Worm (Caenorhabditis elegans) whole organism, L1 larva: Measurements from ENCODE around the gene dpy-13.

ENCODE experiments used
- C16A3.4 ChIP-seq: fragments of 150-350 bp; optimal IDR thresholded peaks from 2 replicates; lab custom pipeline; 2014; ENCODE audit warnings: missing biosample characterization, missing genetic modification characterization
- F16B12.6 ChIP-seq: fragments of 150-350 bp; optimal IDR thresholded peaks from 2 replicates; lab custom pipeline; 2014; ENCODE audit warnings: missing biosample characterization, missing genetic modification characterization
- aha-1 ChIP-seq: fragments of 150-350 bp; optimal IDR thresholded peaks from 2 replicates; lab custom pipeline; 2014; ENCODE audit warnings: missing biosample characterization, missing genetic modification characterization
- alr-1 ChIP-seq: fragments of 200-800 bp; sonication (Bioruptor generic); optimal IDR thresholded peaks from 2 replicates; lab custom pipeline; 2018; ENCODE audit warnings: borderline replicate concordance, mild to moderate bottlenecking, missing genetic modification characterization, missing compliant biosample characterization
- ama-1 ChIP-seq: fragments of 150-350 bp; optimal IDR thresholded peaks from 2 replicates; lab custom pipeline; 2014
- blmp-1 ChIP-seq: fragments of 150-350 bp; optimal IDR thresholded peaks from 2 replicates; lab custom pipeline; 2014; ENCODE audit warnings: missing biosample characterization, missing genetic modification characterization
- ceh-8 ChIP-seq: fragments of 200-800 bp; sonication (Bioruptor generic); optimal IDR thresholded peaks from 2 replicates; lab custom pipeline; 2018; ENCODE audit warnings: mild to moderate bottlenecking, missing genetic modification characterization, moderate library complexity, missing compliant biosample characterization
- ceh-82 ChIP-seq, 3 experiments: fragments of 150-350 bp in 1 of 3; sonication (generic microtip) in 2 of 3; optimal IDR thresholded peaks; 2 replicates each; lab custom pipeline; 2014 to 2017; ENCODE audit warnings: missing biosample characterization in 3 of 3, missing genetic modification characterization in 3 of 3
- ceh-88 ChIP-seq: fragments of 200-800 bp; sonication (Bioruptor generic); IDR thresholded peaks from 2 replicates; pipeline ENCODE4 v1.3.6; 2022; ENCODE audit warnings: missing genetic modification characterization, missing compliant biosample characterization
- ceh-90 ChIP-seq: sonication (generic microtip); optimal IDR thresholded peaks from 2 replicates; lab custom pipeline; 2016; ENCODE audit warnings: missing genetic modification characterization, missing compliant biosample characterization
- dpl-1 ChIP-seq, 3 experiments: fragments of 150-350 bp in 2 of 3; sonication (generic microtip) in 1 of 3; optimal IDR thresholded peaks; 2 replicates each; lab custom pipeline; 2014 to 2017; ENCODE audit warnings: missing biosample characterization in 3 of 3, missing genetic modification characterization in 3 of 3, missing genetic modification reagents in 3 of 3
- efl-1 ChIP-seq, 4 experiments: fragments of 150-350 bp; optimal IDR thresholded peaks in 3 of 4; peaks in 1 of 4; 1 replicate in 1 of 4; 2 replicates in 3 of 4; lab custom pipeline; 2014; ENCODE audit warnings: missing biosample characterization in 2 of 4, missing genetic modification characterization in 2 of 4, missing genetic modification reagents in 2 of 4
- efl-3 ChIP-seq: fragments of 200-800 bp; sonication (Bioruptor generic); optimal IDR thresholded peaks from 2 replicates; lab custom pipeline; 2018; ENCODE audit warnings: mild to moderate bottlenecking, missing genetic modification characterization, missing compliant biosample characterization
- elt-2 ChIP-seq: sonication (generic microtip); optimal IDR thresholded peaks from 2 replicates; lab custom pipeline; 2016; ENCODE audit warnings: missing genetic modification characterization, mild to moderate bottlenecking, inconsistent platforms, missing compliant biosample characterization, missing genetic modification reagents
- elt-3 ChIP-seq, 6 experiments: fragments of 150-350 bp in 1 of 6; sonication (generic microtip); optimal IDR thresholded peaks; 2 replicates each; lab custom pipeline; 2017 to 2018; ENCODE audit warnings: missing biosample characterization in 6 of 6, missing genetic modification characterization in 6 of 6, inconsistent platforms in 1 of 6
- fkh-10 ChIP-seq: sonication (generic microtip); optimal IDR thresholded peaks from 2 replicates; lab custom pipeline; 2017; ENCODE audit warnings: missing biosample characterization, missing genetic modification reagents, missing genetic modification characterization
- fkh-4 ChIP-seq: sonication (generic microtip); optimal IDR thresholded peaks from 2 replicates; lab custom pipeline; 2016; ENCODE audit warnings: missing compliant biosample characterization, missing genetic modification characterization, borderline replicate concordance
- fkh-8 ChIP-seq: sonication (generic microtip); optimal IDR thresholded peaks from 2 replicates; lab custom pipeline; 2016; ENCODE audit warnings: mild to moderate bottlenecking, missing genetic modification characterization, missing compliant biosample characterization
- grh-1 ChIP-seq: fragments of 200-800 bp; sonication (Bioruptor generic); IDR thresholded peaks from 2 replicates; pipeline ENCODE4 v1.3.6; 2022; ENCODE audit warnings: missing genetic modification reagents, missing genetic modification characterization, missing compliant biosample characterization
- jun-1 ChIP-seq: fragments of 150-350 bp; optimal IDR thresholded peaks from 2 replicates; lab custom pipeline; 2014; ENCODE audit warnings: missing biosample characterization, missing genetic modification reagents, missing genetic modification characterization
- lin-13 ChIP-seq: fragments of 150-350 bp; optimal IDR thresholded peaks from 2 replicates; lab custom pipeline; 2014; ENCODE audit warnings: missing biosample characterization, missing genetic modification reagents, missing genetic modification characterization
- lin-14 ChIP-seq: fragments of 200-800 bp; sonication (Bioruptor generic); optimal IDR thresholded peaks from 2 replicates; lab custom pipeline; 2018; ENCODE audit warnings: mild to moderate bottlenecking, missing genetic modification characterization, moderate library complexity, missing compliant biosample characterization
- lin-15B ChIP-seq: fragments of 150-350 bp; sonication (generic microtip); optimal IDR thresholded peaks from 3 replicates; lab custom pipeline; 2014; ENCODE audit warnings: missing biosample characterization, missing genetic modification characterization
- lin-35 ChIP-seq, 2 experiments: fragments of 150-350 bp; optimal IDR thresholded peaks; 2 replicates each; lab custom pipeline; 2014; ENCODE audit warnings: missing biosample characterization in 2 of 2, missing genetic modification characterization in 2 of 2, missing genetic modification reagents in 2 of 2
- lsy-2 ChIP-seq, 2 experiments: fragments of 150-350 bp; optimal IDR thresholded peaks; 2 replicates each; lab custom pipeline; 2014; ENCODE audit warnings: missing biosample characterization in 2 of 2, missing genetic modification characterization in 2 of 2
- mab-9 ChIP-seq: fragments of 200-800 bp; sonication (Bioruptor generic); IDR thresholded peaks from 2 replicates; pipeline ENCODE4 v1.3.6; 2022; ENCODE audit warnings: missing genetic modification reagents, missing genetic modification characterization, missing compliant biosample characterization
- mdl-1 ChIP-seq, 2 experiments: fragments of 150-350 bp; optimal IDR thresholded peaks; 2 replicates each; lab custom pipeline; 2014 to 2017; ENCODE audit warnings: missing biosample characterization in 2 of 2, missing genetic modification characterization in 2 of 2, inconsistent platforms in 1 of 2
- mef-2 ChIP-seq: fragments of 150-350 bp; optimal IDR thresholded peaks from 2 replicates; lab custom pipeline; 2014; ENCODE audit warnings: missing biosample characterization, missing genetic modification characterization
- mep-1 ChIP-seq: fragments of 150-350 bp; optimal IDR thresholded peaks from 2 replicates; lab custom pipeline; 2014; ENCODE audit warnings: missing biosample characterization, missing genetic modification characterization
- nhr-19 ChIP-seq: fragments of 200-800 bp; sonication (Bioruptor generic); conservative IDR thresholded peaks from 2 replicates; pipeline ENCODE4 v1.3.6; 2022; ENCODE audit warnings: missing genetic modification characterization, missing compliant biosample characterization
- nhr-20 ChIP-seq: sonication (generic microtip); optimal IDR thresholded peaks from 2 replicates; lab custom pipeline; 2016; ENCODE audit warnings: mild to moderate bottlenecking, missing genetic modification characterization, missing compliant biosample characterization
- nhr-237 ChIP-seq: fragments of 150-350 bp; optimal IDR thresholded peaks from 2 replicates; lab custom pipeline; 2014; ENCODE audit warnings: missing biosample characterization, missing genetic modification characterization
- nhr-28 ChIP-seq: fragments of 150-350 bp; optimal IDR thresholded peaks from 2 replicates; lab custom pipeline; 2014; ENCODE audit warnings: missing biosample characterization, missing genetic modification characterization
- nhr-71 ChIP-seq: sonication (generic microtip); optimal IDR thresholded peaks from 2 replicates; lab custom pipeline; 2016; ENCODE audit warnings: mild to moderate bottlenecking, missing genetic modification characterization, moderate library complexity, missing compliant biosample characterization
- nhr-77 ChIP-seq: fragments of 150-350 bp; optimal IDR thresholded peaks from 2 replicates; lab custom pipeline; 2014; ENCODE audit warnings: missing biosample characterization, missing genetic modification characterization
- pax-3 ChIP-seq: fragments of 200-800 bp; sonication (Bioruptor generic); optimal IDR thresholded peaks from 2 replicates; lab custom pipeline; 2018; ENCODE audit warnings: mild to moderate bottlenecking, missing genetic modification characterization, moderate library complexity, missing compliant biosample characterization
- pqm-1 ChIP-seq: sonication (generic microtip); optimal IDR thresholded peaks from 3 replicates; lab custom pipeline; 2017; ENCODE audit warnings: missing biosample characterization, missing genetic modification characterization
- skn-1 ChIP-seq: fragments of 150-350 bp; optimal IDR thresholded peaks from 2 replicates; lab custom pipeline; 2014; ENCODE audit warnings: missing biosample characterization, missing genetic modification characterization
- snpc-4 ChIP-seq: fragments of 150-350 bp; optimal IDR thresholded peaks from 2 replicates; lab custom pipeline; 2014; ENCODE audit warnings: missing biosample characterization, missing genetic modification characterization
- sox-4 ChIP-seq: sonication (generic microtip); optimal IDR thresholded peaks from 2 replicates; lab custom pipeline; 2016; ENCODE audit warnings: missing genetic modification characterization, missing compliant biosample characterization
- sup-37 ChIP-seq: fragments of 200-800 bp; sonication (Bioruptor generic); optimal IDR thresholded peaks from 2 replicates; lab custom pipeline; 2018; ENCODE audit warnings: mild to moderate bottlenecking, missing genetic modification characterization, missing compliant biosample characterization
- swsn-7 ChIP-seq: sonication (generic microtip); optimal IDR thresholded peaks from 2 replicates; lab custom pipeline; 2016; ENCODE audit warnings: missing genetic modification characterization, missing compliant biosample characterization
- tbx-2 ChIP-seq: sonication (generic microtip); optimal IDR thresholded peaks from 2 replicates; lab custom pipeline; 2016; ENCODE audit warnings: missing genetic modification characterization, missing compliant biosample characterization
- unc-86 ChIP-seq: sonication (generic microtip); optimal IDR thresholded peaks from 2 replicates; lab custom pipeline; 2016; ENCODE audit warnings: missing genetic modification characterization, missing compliant biosample characterization
- vab-15 ChIP-seq: sonication (generic microtip); optimal IDR thresholded peaks from 2 replicates; lab custom pipeline; 2017; ENCODE audit warnings: missing genotype, mild to moderate bottlenecking, missing genetic modification characterization, missing compliant biosample characterization
- zag-1 ChIP-seq: fragments of 150-350 bp; optimal IDR thresholded peaks from 2 replicates; lab custom pipeline; 2014; ENCODE audit warnings: missing biosample characterization, missing genetic modification characterization
- zip-4 ChIP-seq: fragments of 200-800 bp; sonication (Bioruptor generic); optimal IDR thresholded peaks from 2 replicates; lab custom pipeline; 2018; ENCODE audit warnings: mild to moderate bottlenecking, missing genetic modification characterization, moderate library complexity, missing compliant biosample characterization

The dpy-13 gene

DNA sequence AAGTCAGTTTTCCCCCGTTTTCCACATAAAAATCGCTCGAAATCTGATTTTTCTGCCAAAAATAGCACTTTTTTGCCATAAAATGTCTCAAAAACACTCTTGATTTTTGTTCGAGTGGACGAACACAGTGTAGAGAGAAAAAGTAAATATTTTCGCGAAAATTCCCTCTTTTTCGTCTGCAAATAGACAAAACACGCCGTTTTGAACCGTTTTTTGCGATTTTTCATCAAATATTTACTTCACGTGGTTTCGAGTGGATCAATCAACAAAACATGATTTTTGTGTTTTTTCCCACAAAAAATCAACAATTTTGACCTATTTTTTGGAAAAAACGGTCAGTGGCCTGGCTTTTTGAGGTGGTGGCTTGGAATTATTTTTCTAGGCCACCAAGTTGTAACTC, 26.3 kb upstream of the dpy-13 start:
- TF ChIP-seq mef-2 (tag; lab: Kevin White, UChicago) (no peak), alr-1 (no peak), lsy-2 (tag; optimal IDR thresholded peaks at IDR 0.05; lab: Kevin White, UChicago) (no peak), lin-14 (GFP tag; lab: Kevin White, UChicago) (no peak), skn-1 (peak; percentile 16)

ce11 chrIV:4210868-4211267, 24.5 kb upstream of the dpy-13 start:
- TF ChIP-seq vab-15 (tag; lab: Kevin White, UChicago) (no peak), skn-1 (peak; percentile 13), tbx-2 (tag; lab: Kevin White, UChicago) (no peak), mab-9 (no peak), lin-13 (no peak), fkh-10 (no peak), fkh-8 (peak; percentile 25), blmp-1 (tag; lab: Kevin White, UChicago) (no peak), lin-14 (GFP tag; lab: Kevin White, UChicago) (peak; percentile 60), aha-1 (tag; lab: Kevin White, UChicago) (no peak), zag-1 (tag; lab: Kevin White, UChicago) (no peak), fkh-4 (tag; lab: Kevin White, UChicago) (no peak), nhr-19 (GFP tag; lab: Robert Waterston, UW) (no peak), nhr-28 (tag; lab: Kevin White, UChicago) (no peak), mef-2 (tag; lab: Kevin White, UChicago) (no peak), nhr-71 (tag; lab: Kevin White, UChicago) (peak; percentile 4), ceh-8 (GFP tag; lab: Kevin White, UChicago) (no peak), sup-37 (GFP tag; lab: Kevin White, UChicago) (no peak), lsy-2 (tag; optimal IDR thresholded peaks at IDR 0.05; lab: Kevin White, UChicago) (no peak), F16B12.6 (no peak), ceh-82 (tag; optimal IDR thresholded peaks at IDR 0.05; lab: Kevin White, UChicago) (peak in 1 of 3 experiments; percentile 7)
- TF ChIP-seq, all 84 proteins: peak for 5

DNA sequence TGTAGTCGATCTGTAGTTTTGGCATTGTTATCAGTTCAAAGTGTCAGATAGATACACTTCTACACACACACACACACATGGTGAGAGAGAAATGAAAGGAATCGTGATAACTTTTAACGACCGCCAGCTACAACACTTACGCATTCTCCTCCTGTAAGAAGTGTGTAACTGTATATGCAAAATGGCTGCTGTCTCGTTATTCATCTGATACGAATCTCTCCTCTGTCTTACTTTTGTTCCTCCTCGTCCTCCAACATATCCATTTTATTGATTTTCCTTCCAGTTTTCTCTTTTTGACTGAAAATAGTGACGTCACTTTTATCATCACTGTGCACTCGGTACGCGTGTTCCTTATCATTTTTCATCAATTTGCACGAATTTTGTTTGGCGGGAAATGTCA, 22.7 kb upstream of the dpy-13 start:
- TF ChIP-seq elt-2 (tag; lab: Kevin White, UChicago) (peak; percentile 68), zip-4 (GFP tag; lab: Kevin White, UChicago) (no peak), lin-15B (tag; lab: Kevin White, UChicago) (no peak), lin-35 (GFP tag; optimal IDR thresholded peaks at IDR 0.05; lab: Kevin White, UChicago) (peak in 1 of 2 experiments; percentile 12), nhr-71 (tag; lab: Kevin White, UChicago) (peak; percentile 10), nhr-20 (peak; percentile 11)
- TF ChIP-seq, all 84 proteins: peak for 4

DNA sequence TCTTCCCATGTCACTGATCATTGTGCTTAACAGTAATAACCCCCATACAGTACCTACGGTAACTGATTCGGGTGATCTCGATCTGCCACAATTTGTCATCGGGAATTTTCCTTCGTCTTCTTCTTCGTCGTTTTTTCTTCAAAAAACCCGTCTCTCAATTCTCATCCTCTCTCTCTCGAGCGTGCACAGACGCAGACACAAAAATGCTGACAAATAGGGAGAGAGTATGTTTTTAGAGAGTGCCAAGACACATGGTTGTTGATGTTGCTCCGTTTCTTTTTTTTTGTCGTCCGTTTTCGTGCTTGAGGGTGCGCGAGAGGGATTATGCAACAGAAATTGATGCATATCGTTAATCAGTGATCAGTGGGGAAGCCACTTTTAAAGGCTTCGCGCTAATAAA, 20.1 kb upstream of the dpy-13 start:
- TF ChIP-seq sox-4 (tag; lab: Kevin White, UChicago) (no peak), alr-1 (no peak), elt-3 (tag; optimal IDR thresholded peaks at IDR 0.05; lab: Kevin White, UChicago) (peak in 3 of 6 experiments; percentile 23 to 72 (median 47)), pqm-1 (tag; lab: Kevin White, UChicago) (no peak), C16A3.4 (tag; lab: Kevin White, UChicago) (peak; percentile 51), nhr-20 (peak; percentile 72), mep-1 (tag; lab: Kevin White, UChicago) (peak; percentile 78), grh-1 (GFP tag; lab: Robert Waterston, UW) (no peak), pax-3 (peak; percentile 7), nhr-237 (tag; lab: Kevin White, UChicago) (peak; percentile 18), snpc-4 (tag; lab: Kevin White, UChicago) (no peak), dpl-1 (GFP tag; optimal IDR thresholded peaks at IDR 0.05; lab: Kevin White, UChicago) (peak in 2 of 3 experiments; percentile 24 to 45), blmp-1 (tag; lab: Kevin White, UChicago) (peak; percentile 76), efl-1 (optimal IDR thresholded peaks at IDR 0.05; lab: Kevin White, UChicago) (peak; percentile 60 to 78), efl-1 (GFP tag; optimal IDR thresholded peaks at IDR 0.05 in 1 of 2; lab: Kevin White, UChicago) (peak; percentile 21 to 87), jun-1 (tag; lab: Kevin White, UChicago) (peak; percentile 11), efl-3 (no peak), nhr-77 (tag; lab: Kevin White, UChicago) (peak; percentile 52), ama-1 (lab: Kevin White, UChicago) (peak; percentile 63), mdl-1 (tag; optimal IDR thresholded peaks at IDR 0.05; lab: Kevin White, UChicago) (peak in 1 of 2 experiments; percentile 81), unc-86 (tag; lab: Kevin White, UChicago) (no peak), tbx-2 (tag; lab: Kevin White, UChicago) (peak; percentile 32), ceh-88 (GFP tag; lab: Robert Waterston, UW) (no peak), swsn-7 (tag; lab: Kevin White, UChicago) (peak; percentile 54), ceh-90 (tag; lab: Kevin White, UChicago) (no peak), nhr-71 (tag; lab: Kevin White, UChicago) (peak; percentile 78), F16B12.6 (peak; percentile 39)
